Fruit fly (Drosophila melanogaster): ENCODE data around the gene Flad2.

The Flad2 gene

DNA sequence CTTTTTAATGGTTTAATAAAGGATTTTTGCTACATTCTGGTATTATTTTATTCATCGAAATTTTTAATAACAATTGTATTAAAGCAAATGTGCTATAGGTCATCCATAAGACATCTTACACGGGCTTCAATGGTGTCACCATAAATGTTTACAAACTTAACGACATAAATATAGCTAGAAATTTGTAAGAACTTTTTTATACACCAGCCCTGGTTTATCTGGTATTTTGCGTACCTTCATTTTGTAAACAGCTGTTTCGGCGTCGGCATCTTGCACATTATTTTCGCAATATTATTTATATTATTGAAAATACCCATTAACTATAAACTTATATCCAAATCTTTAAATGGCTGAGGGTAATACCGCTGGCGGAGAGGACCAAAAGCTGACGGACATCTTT lies 44.9 kb upstream of the Flad2 start, which contains the start of gene Tap42 (continued):
- no peak for TF ChIP-seq oc (tag; optimal IDR thresholded peaks at IDR 0.05)
- no peak for TF ChIP-seq exex (tag; optimal IDR thresholded peaks at IDR 0.05)
- TF ChIP-seq CG8924 (tag; optimal IDR thresholded peaks at IDR 0.05): peak; percentile 27
- TF ChIP-seq Meics (GFP tag; optimal IDR thresholded peaks at IDR 0.05): peak; percentile 20
- no peak for TF ChIP-seq NC2α (GFP tag; optimal IDR thresholded peaks at IDR 0.05)
- peak; percentile 76 for TF ChIP-seq MBD-R2 (GFP tag; IDR thresholded peaks at IDR 0.05)
- no peak for TF ChIP-seq Oaz (GFP tag; IDR thresholded peaks at IDR 0.05)
- no peak for TF ChIP-seq CG11560 (tag; IDR thresholded peaks at IDR 0.05)
- peak; percentile 5 for TF ChIP-seq CG7987 (GFP tag; optimal IDR thresholded peaks at IDR 0.05)
- no peak for TF ChIP-seq Antp (GFP tag; optimal IDR thresholded peaks at IDR 0.05)
- TF ChIP-seq dmrt11E (tag; optimal IDR thresholded peaks at IDR 0.05): no peak
- no peak for TF ChIP-seq Trl (optimal IDR thresholded peaks at IDR 0.05)
- TF ChIP-seq Trl (GFP tag; optimal IDR thresholded peaks at IDR 0.05): no peak
- peak; percentile 25; the same call in 1 of the 2 replicates for TF ChIP-seq Adf1 (GFP tag; IDR thresholded peaks at IDR 0.05)
- TF ChIP-seq B-H2 (GFP tag; optimal IDR thresholded peaks at IDR 0.05): peak; percentile 26
- TF ChIP-seq Deaf1 (tag; optimal IDR thresholded peaks at IDR 0.05): no peak
- TF ChIP-seq esg (GFP tag; conservative IDR thresholded peaks at IDR 0.05): no peak
- TF ChIP-seq CG13894 (tag; optimal IDR thresholded peaks at IDR 0.05): peak; percentile 31
- peak; percentile 50 for TF ChIP-seq CoRest (tag; optimal IDR thresholded peaks at IDR 0.05)
- TF ChIP-seq Hr51 (GFP tag; optimal IDR thresholded peaks at IDR 0.05): peak in 1 of 2 experiments; percentile 17
- no peak for TF ChIP-seq CrebB (tag; optimal IDR thresholded peaks at IDR 0.05)
- TF ChIP-seq az2 (GFP tag; optimal IDR thresholded peaks at IDR 0.05): peak; percentile 20
- TF ChIP-seq twi (tag; optimal IDR thresholded peaks at IDR 0.05): peak; percentile 11
- peak; percentile 32 for TF ChIP-seq Hsf (GFP tag; optimal IDR thresholded peaks at IDR 0.05)
- no peak for TF ChIP-seq CG18599 (GFP tag; optimal IDR thresholded peaks at IDR 0.05)
- peak; percentile 53 for TF ChIP-seq CG12659 (GFP tag; optimal IDR thresholded peaks at IDR 0.05)
- TF ChIP-seq ssp (GFP tag; IDR thresholded peaks at IDR 0.05): no peak
- no peak for TF ChIP-seq usp (GFP tag; optimal IDR thresholded peaks at IDR 0.05)
- peak; percentile 13 for TF ChIP-seq Bteb2 (GFP tag; optimal IDR thresholded peaks at IDR 0.05)
- TF ChIP-seq CG3281 (GFP tag; optimal IDR thresholded peaks at IDR 0.05): peak; percentile 46
- TF ChIP-seq PHDP (tag; optimal IDR thresholded peaks at IDR 0.05): peak; percentile 46
- TF ChIP-seq B-H1 (GFP tag; IDR thresholded peaks at IDR 0.05): no peak
- TF ChIP-seq lola (GFP tag; optimal IDR thresholded peaks at IDR 0.05): peak in 1 of 3 experiments; percentile 20
- no peak for TF ChIP-seq CG10959 (GFP tag; IDR thresholded peaks at IDR 0.05)
- peak; percentile 49 for TF ChIP-seq CG10267 (tag; optimal IDR thresholded peaks at IDR 0.05)
- no peak for TF ChIP-seq Dip2 (GFP tag; IDR thresholded peaks at IDR 0.05)
- no peak for TF ChIP-seq odd (GFP tag; optimal IDR thresholded peaks at IDR 0.05)
- TF ChIP-seq CG9932 (GFP tag; IDR thresholded peaks at IDR 0.05): peak; percentile 53
- TF ChIP-seq CG11504 (tag; optimal IDR thresholded peaks at IDR 0.05): peak; percentile 43
- TF ChIP-seq sens (GFP tag): peak; percentile 61
- peak in 1 of 2 experiments; percentile 6 for TF ChIP-seq dpn (GFP tag; optimal IDR thresholded peaks at IDR 0.05)
- 0 out of 2 replicates have a peak, but pooled peaks have one; percentile 12 for TF ChIP-seq Xrp1 (GFP tag; IDR thresholded peaks at IDR 0.05)

DNA sequence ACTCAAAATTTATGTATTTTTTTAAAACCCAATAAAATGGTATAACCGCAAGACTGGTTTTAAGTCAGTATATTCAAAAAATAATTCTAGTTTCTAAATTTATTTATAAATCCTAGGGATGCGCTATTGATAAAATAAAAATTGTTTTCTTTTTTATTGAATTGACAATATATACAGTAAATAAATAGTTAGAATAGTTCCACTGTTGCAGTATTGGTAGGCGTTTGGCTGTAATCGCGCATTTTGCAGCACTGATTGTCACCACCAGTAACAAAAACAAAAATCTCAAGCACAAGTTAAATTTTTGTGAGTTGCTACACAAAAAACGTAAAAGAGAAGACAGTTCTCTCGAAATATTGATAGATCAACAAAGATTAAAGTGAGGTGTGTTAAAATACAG lies 43.4 kb upstream of the Flad2 start, which contains the start of gene CG31855:
Gene CG31855 (plus strand): TSS at position 265 of the 400 bp plus-strand sequence.
- TF ChIP-seq Ravus (GFP tag; IDR thresholded peaks at IDR 0.05) (peak; percentile 9; the same call in 1 of the 2 replicates), Xbp1 (GFP tag; optimal IDR thresholded peaks at IDR 0.05) (peak; percentile 90), ERR (GFP tag; optimal IDR thresholded peaks at IDR 0.05) (peak; percentile 29), CG13287 (GFP tag; IDR thresholded peaks at IDR 0.05; ENCODE audit: partially characterized antibody) (peak; percentile 50; the same call in 1 of the 2 replicates), wor (GFP tag; IDR thresholded peaks at IDR 0.05) (no peak; the same call in 1 of the 2 replicates), ind (GFP tag; optimal IDR thresholded peaks at IDR 0.05) (peak; percentile 87), HLHmδ (GFP tag; optimal IDR thresholded peaks at IDR 0.05) (no peak), stwl (tag; optimal IDR thresholded peaks at IDR 0.05) (peak; percentile 55), bbx (GFP tag; IDR thresholded peaks at IDR 0.05; ENCODE audit: partially characterized antibody) (no peak), scrt (GFP tag; optimal IDR thresholded peaks at IDR 0.05) (peak; percentile 66), CG3838 (GFP tag; optimal IDR thresholded peaks at IDR 0.05) (peak; percentile 22), CG4730 (GFP tag; IDR thresholded peaks at IDR 0.05) (peak; percentile 77)

Measured in whole organism, embryonic.